Worm (Caenorhabditis elegans) whole organism, mixed stage, embryonic: ENCODE data around the gene popl-7.

ENCODE experiments used
- ceh-83 ChIP-seq: fragments of 200-800 bp; sonication (Bioruptor generic); optimal IDR thresholded peaks from 2 replicates; lab custom pipeline; 2018; ENCODE audit warnings: mild to moderate bottlenecking, missing genetic modification characterization, missing compliant biosample characterization
- ces-1 ChIP-seq: fragments of 150-350 bp; optimal IDR thresholded peaks from 2 replicates; lab custom pipeline; 2014; ENCODE audit warnings: missing biosample characterization, missing genetic modification reagents, missing genetic modification characterization
- cnd-1 ChIP-seq: fragments of 200-800 bp; sonication (Bioruptor generic); optimal IDR thresholded peaks from 2 replicates; lab custom pipeline; 2018; ENCODE audit warnings: mild to moderate bottlenecking, missing genetic modification characterization, missing compliant biosample characterization
- drap-1 ChIP-seq: fragments of 200-800 bp; sonication (Bioruptor generic); optimal IDR thresholded peaks from 3 replicates; lab custom pipeline; 2018; ENCODE audit warnings: mild to moderate bottlenecking, missing genetic modification characterization, missing compliant biosample characterization
- elt-1 ChIP-seq: sonication (generic microtip); optimal IDR thresholded peaks from 2 replicates; lab custom pipeline; 2017; ENCODE audit warnings: missing genetic modification characterization, mild to moderate bottlenecking, missing compliant biosample characterization, antibody characterized with exemption, moderate library complexity, borderline replicate concordance; ENCODE audit not compliant: insufficient read depth
- elt-3 ChIP-seq: fragments of 150-350 bp; optimal IDR thresholded peaks from 2 replicates; lab custom pipeline; 2014; ENCODE audit warnings: missing biosample characterization, missing genetic modification characterization
- flh-1 ChIP-seq: fragments of 200-800 bp; sonication (Bioruptor generic); optimal IDR thresholded peaks from 2 replicates; lab custom pipeline; 2018; ENCODE audit warnings: mild to moderate bottlenecking, missing genetic modification characterization, moderate library complexity, missing compliant biosample characterization
- hlh-1 ChIP-seq: fragments of 150-350 bp; optimal IDR thresholded peaks from 2 replicates; lab custom pipeline; 2014; ENCODE audit warnings: missing biosample characterization, missing genetic modification reagents, missing genetic modification characterization
- lin-13 ChIP-seq: fragments of 150-350 bp; optimal IDR thresholded peaks from 2 replicates; lab custom pipeline; 2014; ENCODE audit warnings: missing biosample characterization, missing genetic modification characterization
- mab-5 ChIP-seq: fragments of 150-350 bp; optimal IDR thresholded peaks from 2 replicates; lab custom pipeline; 2014; ENCODE audit warnings: missing biosample characterization, missing genetic modification characterization
- nhr-12 ChIP-seq: fragments of 150-350 bp; optimal IDR thresholded peaks from 2 replicates; lab custom pipeline; 2014; ENCODE audit warnings: missing biosample characterization, missing genetic modification characterization
- nhr-237 ChIP-seq: fragments of 150-350 bp; optimal IDR thresholded peaks from 2 replicates; lab custom pipeline; 2014; ENCODE audit warnings: missing biosample characterization, missing genetic modification characterization
- pha-4 ChIP-seq: fragments of 150-350 bp; optimal IDR thresholded peaks from 2 replicates; lab custom pipeline; 2018; ENCODE audit warnings: missing biosample characterization, missing genetic modification reagents, missing genetic modification characterization
- sem-2 ChIP-seq: fragments of 200-800 bp; sonication (Bioruptor generic); optimal IDR thresholded peaks from 2 replicates; lab custom pipeline; 2018; ENCODE audit warnings: mild to moderate bottlenecking, missing genetic modification characterization, missing compliant biosample characterization
- tbx-8 ChIP-seq: fragments of 200-800 bp; sonication (Bioruptor generic); optimal IDR thresholded peaks from 2 replicates; lab custom pipeline; 2018; ENCODE audit warnings: mild to moderate bottlenecking, missing genetic modification characterization, moderate library complexity, missing compliant biosample characterization
- unc-120 ChIP-seq: sonication (generic microtip); optimal IDR thresholded peaks from 2 replicates; lab custom pipeline; 2017; ENCODE audit warnings: missing genetic modification characterization, missing compliant biosample characterization; ENCODE audit not compliant: poor library complexity, severe bottlenecking
- zip-8 ChIP-seq: fragments of 150-350 bp; optimal IDR thresholded peaks from 2 replicates; lab custom pipeline; 2014; ENCODE audit warnings: missing biosample characterization, missing genetic modification characterization

The popl-7 gene

ce11 chrIV:13415739-13416271, 45.3 kb downstream of the popl-7 start, which contains the start of the genes pik-1 and aptf-2:
Gene pik-1 (plus strand): TSS chrIV:13416041.
Gene aptf-2 (minus strand): TSS chrIV:13416051.
- TF ChIP-seq lin-13, result no peak
- TF ChIP-seq hlh-1 (tag; lab: Kevin White, UChicago), result no peak
- TF ChIP-seq cnd-1 (tag; lab: Kevin White, UChicago), result no peak
- no peak for TF ChIP-seq flh-1 (GFP tag; lab: Kevin White, UChicago)
- TF ChIP-seq elt-3, result no peak
- no peak for TF ChIP-seq pha-4 (tag; lab: Kevin White, UChicago)
- peak; percentile 33 for TF ChIP-seq unc-120
- no peak for TF ChIP-seq nhr-12
- TF ChIP-seq tbx-8 (GFP tag; lab: Kevin White, UChicago), result no peak
- TF ChIP-seq sem-2 (GFP tag; lab: Kevin White, UChicago), result no peak
- TF ChIP-seq elt-1 (tag; lab: Kevin White, UChicago), result no peak
- peak; percentile 8 for TF ChIP-seq ces-1 (GFP tag; lab: Kevin White, UChicago)
- no peak for TF ChIP-seq zip-8 (tag; lab: Kevin White, UChicago)
- no peak for TF ChIP-seq mab-5 (tag; lab: Kevin White, UChicago)
- no peak for TF ChIP-seq ceh-83
- TF ChIP-seq drap-1 (GFP tag; lab: Kevin White, UChicago), result no peak
- TF ChIP-seq nhr-237, result no peak
